Fruit fly (Drosophila melanogaster) whole organism: ENCODE measurements around the gene CG34313.

ENCODE experiments used
- CG8478 ChIP-seq: fragments of >200 bp; optimal IDR thresholded peaks from 2 replicates; lab custom pipeline; 2018; ENCODE audit warnings: inconsistent platforms
- pan ChIP-seq: fragments of >200 bp; optimal IDR thresholded peaks from 2 replicates; lab custom pipeline; 2017

dm6 chr2L:16877678-16878077 is 1.6 kb upstream of the CG34313 start:
- no peak for TF ChIP-seq pan (lab: Kevin White, UChicago)
- no peak for TF ChIP-seq CG8478
